Fruit fly (Drosophila melanogaster): ENCODE results near the gene Dhps.

Gene Dhps

DNA sequence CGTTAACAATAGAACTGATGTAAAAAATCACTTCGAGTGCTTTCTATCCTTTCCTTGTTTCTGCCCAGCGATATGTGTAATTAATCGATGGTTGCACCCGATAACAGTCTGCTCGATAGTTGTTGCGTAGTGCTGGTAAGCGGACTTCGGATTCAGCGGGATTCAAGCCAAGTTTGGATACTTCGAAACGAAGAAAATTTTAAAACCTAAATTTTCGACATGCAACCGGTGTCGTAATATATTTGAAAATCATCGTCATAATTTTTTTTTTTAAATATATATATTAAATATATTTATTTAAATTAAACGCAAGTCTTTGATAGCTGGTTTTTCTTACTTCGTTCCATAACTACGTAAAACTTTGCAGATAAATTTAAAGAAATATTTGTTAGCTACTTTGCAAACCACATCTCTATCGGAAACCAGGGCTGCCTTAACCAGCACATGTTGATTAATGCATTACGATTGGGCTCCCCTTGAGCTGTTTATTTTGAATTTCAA is at the start of gene Dhps, which contains the start of gene UbcE2M:
Gene Dhps (plus strand): TSS at position 429 of the 501 bp plus-strand sequence.
Gene UbcE2M (minus strand): TSS at position 209 of the 501 bp plus-strand sequence.
- peak; percentile 28 for TF ChIP-seq CG32006 (GFP tag; optimal IDR thresholded peaks at IDR 0.05)
- TF ChIP-seq CG4318 (GFP tag; optimal IDR thresholded peaks at IDR 0.05): no peak
- peak; percentile 74 for TF ChIP-seq CG31627 (GFP tag; optimal IDR thresholded peaks at IDR 0.05)
- TF ChIP-seq acj6 (GFP tag; optimal IDR thresholded peaks at IDR 0.05): peak; percentile 67
- TF ChIP-seq CG3919 (GFP tag; optimal IDR thresholded peaks at IDR 0.05): no peak
- TF ChIP-seq CG11294 (GFP tag; IDR thresholded peaks at IDR 0.05): peak; percentile 11; the same call in 1 of the 2 replicates
- TF ChIP-seq CG3032 (tag; optimal IDR thresholded peaks at IDR 0.05): peak; percentile 69
- peak; percentile 55 for TF ChIP-seq CG15336 (GFP tag; IDR thresholded peaks at IDR 0.05)
- peak; percentile 29 for TF ChIP-seq Hr39 (GFP tag; optimal IDR thresholded peaks at IDR 0.05)
- peak; percentile 41 for TF ChIP-seq CG6792 (GFP tag; optimal IDR thresholded peaks at IDR 0.05)
- no peak for TF ChIP-seq pdm3 (GFP tag; optimal IDR thresholded peaks at IDR 0.05)
- peak; percentile 34 for TF ChIP-seq CG11762 (GFP tag; optimal IDR thresholded peaks at IDR 0.05; ENCODE audit: insufficient read depth)
- TF ChIP-seq lz (GFP tag; optimal IDR thresholded peaks at IDR 0.05): peak; percentile 73
- peak; percentile 52 for TF ChIP-seq CG8632 (GFP tag; optimal IDR thresholded peaks at IDR 0.05)
- TF ChIP-seq Eip93F (GFP tag; optimal IDR thresholded peaks at IDR 0.05): peak; percentile 10
- no peak for TF ChIP-seq Lpt (GFP tag; optimal IDR thresholded peaks at IDR 0.05)
- no peak for TF ChIP-seq fd59A (GFP tag; optimal IDR thresholded peaks at IDR 0.05)
- peak; percentile 89 for TF ChIP-seq CG10631 (GFP tag; optimal IDR thresholded peaks at IDR 0.05)
- TF ChIP-seq Sox14 (GFP tag; optimal IDR thresholded peaks at IDR 0.05): peak; percentile 23
- no peak for TF ChIP-seq fkh (GFP tag; optimal IDR thresholded peaks at IDR 0.05)
- no peak for TF ChIP-seq Eip78C (GFP tag)
- peak; percentile 60 for TF ChIP-seq CG11902 (GFP tag; optimal IDR thresholded peaks at IDR 0.05)
- peak; percentile 20 for TF ChIP-seq achi (GFP tag; optimal IDR thresholded peaks at IDR 0.05)
- peak; percentile 62; the same call in 1 of the 3 replicates for TF ChIP-seq CG6163 (GFP tag; IDR thresholded peaks at IDR 0.05)
- peak; percentile 63 for TF ChIP-seq esn (GFP tag; optimal IDR thresholded peaks at IDR 0.05)
- TF ChIP-seq salr (GFP tag; optimal IDR thresholded peaks at IDR 0.05): peak in 1 of 2 experiments; percentile 6
- peak; percentile 72; the same call in 2 of the 3 replicates for TF ChIP-seq eg (GFP tag; IDR thresholded peaks at IDR 0.05)
- TF ChIP-seq cyc (GFP tag; optimal IDR thresholded peaks at IDR 0.05): peak; percentile 69
- TF ChIP-seq Ets96B (tag; optimal IDR thresholded peaks at IDR 0.05): peak; percentile 65
- peak; percentile 76 for TF ChIP-seq Sox15 (GFP tag; optimal IDR thresholded peaks at IDR 0.05)
- TF ChIP-seq Blimp-1 (GFP tag; optimal IDR thresholded peaks at IDR 0.05): peak; percentile 58
- no peak for TF ChIP-seq CG34406 (GFP tag; optimal IDR thresholded peaks at IDR 0.05)

DNA sequence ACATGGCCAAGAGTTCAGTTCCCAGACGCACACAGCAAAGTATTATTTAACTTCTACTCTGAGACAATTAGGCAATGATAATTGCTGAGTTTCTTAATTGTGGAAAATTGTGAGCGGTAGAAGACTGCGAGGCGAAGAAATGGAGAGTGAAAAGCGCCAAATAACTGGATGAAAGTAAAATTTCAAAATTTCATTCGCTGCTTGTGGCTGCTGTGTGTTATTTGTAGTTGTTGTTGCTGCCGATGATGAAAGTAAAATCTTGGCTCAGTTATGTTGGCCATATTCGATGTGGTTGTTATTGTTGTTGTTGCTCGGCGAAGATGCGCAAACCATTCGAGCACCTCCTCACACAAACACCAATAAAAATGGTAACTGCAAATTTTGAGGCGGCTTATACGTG is 47.7 kb upstream of the Dhps start:
- no peak for TF ChIP-seq CG6163 (GFP tag; IDR thresholded peaks at IDR 0.05)
- peak; percentile 55 for TF ChIP-seq Blimp-1 (GFP tag; optimal IDR thresholded peaks at IDR 0.05)
- TF ChIP-seq CG11902 (GFP tag; optimal IDR thresholded peaks at IDR 0.05): no peak

DNA sequence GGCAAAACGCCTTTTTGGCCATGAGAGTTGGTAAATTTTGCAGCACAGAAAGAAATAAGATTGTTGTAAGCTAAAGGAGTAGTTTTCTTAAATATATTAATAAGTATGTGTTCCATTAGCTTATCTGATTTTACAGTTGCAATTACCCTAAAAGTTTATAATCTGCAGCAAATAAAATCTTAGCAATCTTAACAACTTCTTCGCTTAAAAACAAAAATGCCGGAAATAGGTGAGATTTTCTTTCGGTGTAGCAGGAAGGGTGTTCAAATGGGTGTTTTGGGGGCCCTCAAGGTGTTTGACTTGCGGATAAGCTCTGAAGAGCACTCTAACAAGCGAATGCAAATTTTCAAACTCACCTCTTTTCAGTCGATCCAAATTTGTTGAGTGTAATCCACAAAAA is 47.2 kb upstream of the Dhps start:
- TF ChIP-seq Eip93F (GFP tag; optimal IDR thresholded peaks at IDR 0.05) (no peak), Ets21C (GFP tag; optimal IDR thresholded peaks at IDR 0.05) (no peak), spab (GFP tag; optimal IDR thresholded peaks at IDR 0.05) (no peak), CG7368 (GFP tag; optimal IDR thresholded peaks at IDR 0.05) (no peak), fd85E (GFP tag; optimal IDR thresholded peaks at IDR 0.05) (no peak), CG1621 (tag; optimal IDR thresholded peaks at IDR 0.05) (no peak), Sox15 (GFP tag; optimal IDR thresholded peaks at IDR 0.05) (no peak), CG11294 (GFP tag; IDR thresholded peaks at IDR 0.05) (no peak), acj6 (GFP tag; optimal IDR thresholded peaks at IDR 0.05) (peak; percentile 10), ss (GFP tag; optimal IDR thresholded peaks at IDR 0.05) (no peak), cyc (GFP tag; optimal IDR thresholded peaks at IDR 0.05) (no peak), CG8319 (GFP tag; optimal IDR thresholded peaks at IDR 0.05) (no peak), CG16779 (tag; optimal IDR thresholded peaks at IDR 0.05) (no peak), pdm3 (GFP tag; optimal IDR thresholded peaks at IDR 0.05) (no peak), Hr4 (GFP tag; optimal IDR thresholded peaks at IDR 0.05) (peak; percentile 58), Eip78C (GFP tag) (peak; percentile 68), CG6808 (GFP tag; optimal IDR thresholded peaks at IDR 0.05) (no peak), CG32006 (GFP tag; optimal IDR thresholded peaks at IDR 0.05) (peak; percentile 74), lz (GFP tag; optimal IDR thresholded peaks at IDR 0.05) (no peak), fd59A (GFP tag; optimal IDR thresholded peaks at IDR 0.05) (no peak), CG10631 (GFP tag; optimal IDR thresholded peaks at IDR 0.05) (peak; percentile 10), Lpt (GFP tag; optimal IDR thresholded peaks at IDR 0.05) (no peak), CG15336 (GFP tag; IDR thresholded peaks at IDR 0.05) (peak; percentile 50), CG10669 (GFP tag; optimal IDR thresholded peaks at IDR 0.05) (no peak), dsx (GFP tag; optimal IDR thresholded peaks at IDR 0.05; ENCODE audit: poor library complexity, severe bottlenecking) (no peak), Sox14 (GFP tag; optimal IDR thresholded peaks at IDR 0.05) (no peak), eg (GFP tag; IDR thresholded peaks at IDR 0.05) (no peak), CG4318 (GFP tag; optimal IDR thresholded peaks at IDR 0.05) (peak; percentile 1), fkh (GFP tag; optimal IDR thresholded peaks at IDR 0.05) (no peak), Met (GFP tag; optimal IDR thresholded peaks at IDR 0.05) (no peak)

Data from whole organism, prepupa.